Worm (Caenorhabditis elegans): Measurements from ENCODE around the gene nono-1.

The nono-1 gene

DNA sequence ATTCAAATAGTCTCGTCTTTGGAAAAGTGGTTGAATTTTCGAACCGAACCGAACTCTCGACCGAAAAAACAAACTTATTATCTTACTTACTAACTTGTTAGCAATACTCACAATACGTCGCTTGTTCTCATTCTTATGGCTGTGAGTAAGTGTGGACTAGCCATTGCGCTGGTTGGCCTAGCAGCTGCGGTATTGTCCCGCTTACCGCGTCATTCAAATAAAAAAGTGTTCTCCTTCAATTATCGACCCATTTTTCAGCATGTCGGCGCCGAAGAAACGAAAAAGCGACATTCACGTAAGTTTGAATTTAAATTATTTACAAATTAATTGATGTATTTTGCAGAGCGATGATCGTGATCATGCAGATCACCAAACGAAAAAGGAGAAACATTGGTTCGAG, 1.0 kb upstream of the nono-1 start:
- TF ChIP-seq F23B12.7 (tag; optimal IDR thresholded peaks at IDR 0.05; ENCODE audit: insufficient read depth), result no peak
- no peak for TF ChIP-seq repo-1 (tag; optimal IDR thresholded peaks at IDR 0.05)
- no peak for TF ChIP-seq hlh-26 (GFP tag; conservative IDR thresholded peaks at IDR 0.05)
- no peak for TF ChIP-seq hmg-20 (GFP tag; IDR thresholded peaks at IDR 0.05)
- TF ChIP-seq sea-2 (GFP tag; IDR thresholded peaks at IDR 0.05), result no peak
- TF ChIP-seq let-607 (tag; optimal IDR thresholded peaks at IDR 0.05), result no peak
- TF ChIP-seq dox-1 (GFP tag; IDR thresholded peaks at IDR 0.05), result no peak
- TF ChIP-seq zim-3 (tag; optimal IDR thresholded peaks at IDR 0.05), result no peak

DNA sequence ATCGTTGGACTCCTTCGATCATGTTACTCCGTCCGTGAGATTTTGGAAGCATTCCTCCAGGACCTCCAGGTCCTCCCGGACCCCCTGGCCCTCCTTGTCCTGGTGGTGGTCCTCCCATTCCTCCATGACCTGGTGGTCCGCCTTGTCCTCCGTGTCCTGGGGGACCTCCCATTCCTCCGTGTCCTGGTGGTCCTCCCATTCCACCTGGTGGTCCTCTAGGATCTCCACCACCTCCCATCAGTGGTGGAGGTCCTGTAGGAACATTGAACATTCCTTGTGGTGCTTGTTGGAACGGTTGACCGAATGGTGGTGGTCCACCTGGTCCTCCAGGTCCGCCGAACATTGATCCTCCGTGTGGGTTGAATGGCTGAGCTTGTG, 4.1 kb downstream of the nono-1 start:
- peak; percentile 81; the same call in 1 of the 2 replicates for TF ChIP-seq egrh-3 (GFP tag; IDR thresholded peaks at IDR 0.05)
- TF ChIP-seq B0261.1 (tag; optimal IDR thresholded peaks at IDR 0.05), result no peak
- no peak for TF ChIP-seq F23B12.7 (tag; optimal IDR thresholded peaks at IDR 0.05; ENCODE audit: insufficient read depth)
- peak; percentile 87 for TF ChIP-seq zfh-2 (GFP tag; conservative IDR thresholded peaks at IDR 0.05)
- peak; percentile 11; the same call in 1 of the 2 replicates for TF ChIP-seq bed-2 (GFP tag; IDR thresholded peaks at IDR 0.05)
- TF ChIP-seq Y95B8A.8 (GFP tag; IDR thresholded peaks at IDR 0.05), result no peak
- TF ChIP-seq mcd-1 (GFP tag; IDR thresholded peaks at IDR 0.05), result peak; percentile 26; the same call in 1 of the 2 replicates

- TF ChIP-seq mes-4 (tag; optimal IDR thresholded peaks at IDR 0.05), result no peak
- 0 out of 2 replicates have a peak, but pooled peaks have one; percentile 3 for TF ChIP-seq egl-18 (GFP tag; IDR thresholded peaks at IDR 0.05)
- TF ChIP-seq aptf-3 (GFP tag; IDR thresholded peaks at IDR 0.05), result no peak
- 0 out of 2 replicates have a peak, but pooled peaks have one; percentile 62 for TF ChIP-seq ceh-58 (GFP tag; IDR thresholded peaks at IDR 0.05)
- peak; percentile 31 for TF ChIP-seq athp-1 (tag; optimal IDR thresholded peaks at IDR 0.05)
- peak; percentile 7 to 29 for TF ChIP-seq rec-8 (tag; optimal IDR thresholded peaks at IDR 0.05)
- no peak; the same call in 1 of the 2 replicates for TF ChIP-seq mcd-1 (GFP tag; IDR thresholded peaks at IDR 0.05)
- TF ChIP-seq nfya-2 (GFP tag; IDR thresholded peaks at IDR 0.05), result 0 out of 2 replicates have a peak, but pooled peaks have one; percentile 1
- peak; percentile 88 for TF ChIP-seq hrde-1 (tag; optimal IDR thresholded peaks at IDR 0.05; ENCODE audit: borderline replicate concordance)
- peak; percentile 49 for TF ChIP-seq repo-1 (tag; optimal IDR thresholded peaks at IDR 0.05)
- no peak for TF ChIP-seq madf-8 (GFP tag; conservative IDR thresholded peaks at IDR 0.05)
- TF ChIP-seq ama-1 (optimal IDR thresholded peaks at IDR 0.05), result peak; percentile 2
- TF ChIP-seq ama-1 (GFP tag; optimal IDR thresholded peaks at IDR 0.05), result peak in 1 of 2 experiments; percentile 70
- peak; percentile 36 for TF ChIP-seq snpc-4 (GFP tag; optimal IDR thresholded peaks at IDR 0.05)
- no peak for TF ChIP-seq snpc-4 (tag; optimal IDR thresholded peaks at IDR 0.05)
- no peak for TF ChIP-seq ceh-79 (tag; optimal IDR thresholded peaks at IDR 0.05)
- TF ChIP-seq cebp-1 (GFP tag; IDR thresholded peaks at IDR 0.05), result no peak
- peak; percentile 35 for TF ChIP-seq cebp-1 (tag; optimal IDR thresholded peaks at IDR 0.05)
- TF ChIP-seq madf-6 (GFP tag; IDR thresholded peaks at IDR 0.05), result 0 out of 2 replicates have a peak, but pooled peaks have one; percentile 23
- TF ChIP-seq K11D2.4 (GFP tag; IDR thresholded peaks at IDR 0.05), result 0 out of 2 replicates have a peak, but pooled peaks have one; percentile 22
- peak; percentile 23 for TF ChIP-seq ZK185.1 (tag; optimal IDR thresholded peaks at IDR 0.05; ENCODE audit: poor library complexity, severe bottlenecking)
- TF ChIP-seq B0336.3 (GFP tag; IDR thresholded peaks at IDR 0.05), result peak; percentile 66
- TF ChIP-seq madf-10 (tag; optimal IDR thresholded peaks at IDR 0.05), result peak; percentile 2
- no peak for TF ChIP-seq bed-1 (GFP tag; IDR thresholded peaks at IDR 0.05)
- no peak for TF ChIP-seq Y95B8A.8 (GFP tag; IDR thresholded peaks at IDR 0.05)
- peak; percentile 7; the same call in 1 of the 2 replicates for TF ChIP-seq ekl-4 (GFP tag; IDR thresholded peaks at IDR 0.05)
- no peak for TF ChIP-seq cebp-2 (GFP tag; IDR thresholded peaks at IDR 0.05)
- TF ChIP-seq attf-5 (GFP tag; optimal IDR thresholded peaks at IDR 0.05), result no peak
- TF ChIP-seq Y53G8AR.9 (GFP tag; conservative IDR thresholded peaks at IDR 0.05), result peak; percentile 63
- TF ChIP-seq Y56A3A.18 (GFP tag; IDR thresholded peaks at IDR 0.05), result 0 out of 2 replicates have a peak, but pooled peaks have one; percentile 74
- no peak for TF ChIP-seq lin-40 (tag; optimal IDR thresholded peaks at IDR 0.05)
- TF ChIP-seq lin-35 (GFP tag; optimal IDR thresholded peaks at IDR 0.05), result peak in 1 of 3 experiments; percentile 52
Observed at ce11 chrIII:5953041-5953912, 4.8 kb downstream of the nono-1 start.
